Fruit fly (Drosophila melanogaster) whole organism, prepupa: ENCODE results near the gene CG17199.

Experiments
- CG10631 ChIP-seq: fragments of 200-800 bp; sonication (Bioruptor generic); optimal IDR thresholded peaks from 2 replicates; lab custom pipeline; 2016; ENCODE audit warnings: missing biosample characterization, missing genetic modification characterization
- CG10669 ChIP-seq: fragments of 200-800 bp; sonication (Bioruptor generic); optimal IDR thresholded peaks from 3 replicates; lab custom pipeline; 2018; ENCODE audit warnings: missing biosample characterization, mild to moderate bottlenecking, missing genetic modification characterization, moderate library complexity
- CG11294 ChIP-seq: fragments of 200-800 bp; sonication (Bioruptor generic); IDR thresholded peaks from 2 replicates; pipeline ENCODE4 v1.3.6; 2022; ENCODE audit warnings: missing biosample characterization, missing genetic modification characterization
- CG11762 ChIP-seq: fragments of 200-800 bp; sonication (Bioruptor generic); optimal IDR thresholded peaks from 3 replicates; lab custom pipeline; 2016; ENCODE audit warnings: missing biosample characterization, missing genetic modification characterization; ENCODE audit not compliant: insufficient read depth
- CG11902 ChIP-seq: fragments of 200-800 bp; sonication (Bioruptor generic); optimal IDR thresholded peaks from 3 replicates; lab custom pipeline; 2016; ENCODE audit warnings: missing biosample characterization, missing genetic modification characterization
- CG1621 ChIP-seq: fragments of 200-800 bp; sonication (Bioruptor generic); optimal IDR thresholded peaks from 3 replicates; lab custom pipeline; 2018; ENCODE audit warnings: missing biosample characterization, mild to moderate bottlenecking, missing genetic modification characterization
- CG16779 ChIP-seq: fragments of 200-800 bp; sonication (Bioruptor generic); optimal IDR thresholded peaks from 3 replicates; lab custom pipeline; 2017; ENCODE audit warnings: missing biosample characterization, mild to moderate bottlenecking, missing genetic modification characterization
- CG3032 ChIP-seq: fragments of 200-800 bp; optimal IDR thresholded peaks from 2 replicates; lab custom pipeline; 2019; ENCODE audit warnings: missing biosample characterization, mild to moderate bottlenecking, missing genetic modification characterization, moderate library complexity
- CG31627 ChIP-seq: fragments of 200-800 bp; sonication (Bioruptor generic); optimal IDR thresholded peaks from 3 replicates; lab custom pipeline; 2016; ENCODE audit warnings: missing biosample characterization, missing genetic modification characterization
- CG32006 ChIP-seq: fragments of 200-800 bp; sonication (Bioruptor generic); optimal IDR thresholded peaks from 3 replicates; lab custom pipeline; 2017; ENCODE audit warnings: missing biosample characterization, mild to moderate bottlenecking, missing genetic modification characterization
- CG34406 ChIP-seq: fragments of 200-800 bp; sonication (Bioruptor generic); optimal IDR thresholded peaks from 3 replicates; lab custom pipeline; 2016; ENCODE audit warnings: missing biosample characterization, missing genetic modification characterization
- CG3919 ChIP-seq: fragments of 200-800 bp; sonication (Bioruptor generic); optimal IDR thresholded peaks from 3 replicates; lab custom pipeline; 2016; ENCODE audit warnings: missing biosample characterization, missing genetic modification characterization
- CG4318 ChIP-seq: fragments of 200-800 bp; sonication (Bioruptor generic); optimal IDR thresholded peaks from 3 replicates; lab custom pipeline; 2017; ENCODE audit warnings: missing biosample characterization, mild to moderate bottlenecking, missing genetic modification characterization
- CG6163 ChIP-seq: fragments of 200-800 bp; sonication (Bioruptor generic); IDR thresholded peaks from 3 replicates; pipeline ENCODE4 v1.3.6; 2022; ENCODE audit warnings: missing biosample characterization, missing genetic modification characterization
- CG6276 ChIP-seq: fragments of 200-800 bp; sonication (Bioruptor generic); optimal IDR thresholded peaks from 2 replicates; lab custom pipeline; 2017; ENCODE audit warnings: missing biosample characterization, mild to moderate bottlenecking, missing genetic modification characterization
- CG6792 ChIP-seq: fragments of 200-800 bp; sonication (Bioruptor generic); optimal IDR thresholded peaks from 3 replicates; lab custom pipeline; 2016; ENCODE audit warnings: missing biosample characterization, missing genetic modification characterization
- CG6808 ChIP-seq: fragments of 200-800 bp; sonication (Bioruptor generic); optimal IDR thresholded peaks from 3 replicates; lab custom pipeline; 2017; ENCODE audit warnings: missing biosample characterization, missing genetic modification characterization, mild to moderate bottlenecking, moderate library complexity, missing genetic modification reagents
- CG7368 ChIP-seq: fragments of 200-800 bp; sonication (Bioruptor generic); optimal IDR thresholded peaks from 3 replicates; lab custom pipeline; 2016; ENCODE audit warnings: missing biosample characterization, missing genetic modification characterization
- CG8632 ChIP-seq: fragments of 200-800 bp; sonication (Bioruptor generic); optimal IDR thresholded peaks from 3 replicates; lab custom pipeline; 2016; ENCODE audit warnings: missing biosample characterization, missing genetic modification characterization
- CG9139 ChIP-seq: fragments of 200-800 bp; sonication (Bioruptor generic); optimal IDR thresholded peaks from 3 replicates; lab custom pipeline; 2017; ENCODE audit warnings: missing biosample characterization, mild to moderate bottlenecking, missing genetic modification characterization
- Eip78C ChIP-seq: fragments of 200-800 bp; sonication (Bioruptor generic); peaks from one replicate; lab custom pipeline; 2016; ENCODE audit warnings: missing biosample characterization, missing genetic modification characterization
- Eip93F ChIP-seq: fragments of 200-800 bp; sonication (Bioruptor generic); optimal IDR thresholded peaks from 2 replicates; lab custom pipeline; 2016; ENCODE audit warnings: missing biosample characterization, mild to moderate bottlenecking, missing genetic modification characterization
- Ets21C ChIP-seq: fragments of 200-800 bp; sonication (Bioruptor generic); optimal IDR thresholded peaks from 3 replicates; lab custom pipeline; 2016; ENCODE audit warnings: missing biosample characterization, missing genetic modification characterization
- Ets96B ChIP-seq: fragments of 200-800 bp; optimal IDR thresholded peaks from 2 replicates; lab custom pipeline; 2019; ENCODE audit warnings: missing biosample characterization, mild to moderate bottlenecking, missing genetic modification characterization, moderate library complexity
- Gug ChIP-seq: fragments of 200-800 bp; sonication (Bioruptor generic); IDR thresholded peaks from 2 replicates; pipeline ENCODE4 v1.3.6; 2022; ENCODE audit warnings: missing biosample characterization, missing genetic modification characterization
- Hr38 ChIP-seq: sonication (Bioruptor generic); optimal IDR thresholded peaks from 2 replicates; lab custom pipeline; 2016; ENCODE audit warnings: missing biosample characterization, missing genetic modification characterization
- Hr39 ChIP-seq: fragments of 200-800 bp; sonication (Bioruptor generic); optimal IDR thresholded peaks from 2 replicates; lab custom pipeline; 2016; ENCODE audit warnings: missing biosample characterization, missing genetic modification characterization
- Hr4 ChIP-seq: fragments of 200-800 bp; sonication (Bioruptor generic); optimal IDR thresholded peaks from 3 replicates; lab custom pipeline; 2016; ENCODE audit warnings: missing biosample characterization, missing genetic modification characterization
- OdsH ChIP-seq: fragments of 200-800 bp; sonication (Bioruptor generic); optimal IDR thresholded peaks from 3 replicates; lab custom pipeline; 2016; ENCODE audit warnings: missing biosample characterization, missing genetic modification characterization
- Smox ChIP-seq: fragments of 200-800 bp; sonication (Bioruptor generic); optimal IDR thresholded peaks from 3 replicates; lab custom pipeline; 2016; ENCODE audit warnings: missing biosample characterization, missing genetic modification characterization
- Sox102F ChIP-seq: fragments of 200-800 bp; sonication (Bioruptor generic); optimal IDR thresholded peaks from 2 replicates; lab custom pipeline; 2016; ENCODE audit warnings: missing biosample characterization, mild to moderate bottlenecking, missing genetic modification characterization
- Sox14 ChIP-seq: fragments of 200-800 bp; sonication (Bioruptor generic); optimal IDR thresholded peaks from 3 replicates; lab custom pipeline; 2016; ENCODE audit warnings: missing biosample characterization, missing genetic modification characterization
- achi ChIP-seq: fragments of 200-800 bp; sonication (Bioruptor generic); optimal IDR thresholded peaks from 3 replicates; lab custom pipeline; 2016; ENCODE audit warnings: missing biosample characterization, missing genetic modification characterization
- acj6 ChIP-seq: fragments of 200-800 bp; sonication (Bioruptor generic); optimal IDR thresholded peaks from 3 replicates; lab custom pipeline; 2016; ENCODE audit warnings: missing biosample characterization, missing genetic modification characterization
- cyc ChIP-seq: fragments of 200-800 bp; sonication (Bioruptor generic); optimal IDR thresholded peaks from 3 replicates; lab custom pipeline; 2016; ENCODE audit warnings: missing biosample characterization, missing genetic modification characterization
- eg ChIP-seq: fragments of 200-800 bp; sonication (Bioruptor generic); IDR thresholded peaks from 3 replicates; pipeline ENCODE4 v1.3.6; 2022; ENCODE audit warnings: missing biosample characterization, missing genetic modification characterization
- esn ChIP-seq: fragments of 200-800 bp; sonication (Bioruptor generic); optimal IDR thresholded peaks from 2 replicates; lab custom pipeline; 2016; ENCODE audit warnings: missing biosample characterization, mild to moderate bottlenecking, missing genetic modification characterization, moderate library complexity
- fd59A ChIP-seq: fragments of 200-800 bp; sonication (Bioruptor generic); optimal IDR thresholded peaks from 2 replicates; lab custom pipeline; 2017; ENCODE audit warnings: missing biosample characterization, mild to moderate bottlenecking, missing genetic modification characterization, missing genetic modification reagents
- fd85E ChIP-seq: fragments of 200-800 bp; sonication (Bioruptor generic); optimal IDR thresholded peaks from 3 replicates; lab custom pipeline; 2016; ENCODE audit warnings: missing biosample characterization, missing genetic modification characterization
- fkh ChIP-seq: fragments of 200-800 bp; sonication (Bioruptor generic); optimal IDR thresholded peaks from 3 replicates; lab custom pipeline; 2017; ENCODE audit warnings: missing biosample characterization, mild to moderate bottlenecking, missing genetic modification characterization, moderate library complexity
- lz ChIP-seq: fragments of 200-800 bp; sonication (Bioruptor generic); optimal IDR thresholded peaks from 3 replicates; lab custom pipeline; 2016; ENCODE audit warnings: missing biosample characterization, missing genetic modification characterization
- net ChIP-seq: fragments of 200-800 bp; sonication (Bioruptor generic); optimal IDR thresholded peaks from 3 replicates; lab custom pipeline; 2016; ENCODE audit warnings: missing biosample characterization, missing genetic modification characterization
- salr ChIP-seq, 2 experiments: fragments of 200-800 bp; sonication (Bioruptor generic); optimal IDR thresholded peaks; 3 replicates each; lab custom pipeline; 2016 to 2018; ENCODE audit warnings: missing biosample characterization in 2 of 2, missing genetic modification characterization in 2 of 2, mild to moderate bottlenecking in 1 of 2
- spab ChIP-seq: fragments of 200-800 bp; sonication (Bioruptor generic); optimal IDR thresholded peaks from 2 replicates; lab custom pipeline; 2017; ENCODE audit warnings: missing biosample characterization, mild to moderate bottlenecking, missing genetic modification characterization, missing genetic modification reagents
- ss ChIP-seq, 2 experiments: fragments of 200-800 bp; sonication (Bioruptor generic); optimal IDR thresholded peaks; 2 replicates in 1 of 2; 3 replicates in 1 of 2; lab custom pipeline; 2017 to 2018; ENCODE audit warnings: mild to moderate bottlenecking in 2 of 2, missing biosample characterization in 2 of 2, missing genetic modification characterization in 2 of 2, moderate library complexity in 1 of 2
- svp ChIP-seq: fragments of 200-800 bp; sonication (Bioruptor generic); peaks from one replicate; lab custom pipeline; 2016; ENCODE audit warnings: missing biosample characterization, missing genetic modification characterization
- vri ChIP-seq: fragments of 200-800 bp; sonication (Bioruptor generic); optimal IDR thresholded peaks from 3 replicates; lab custom pipeline; 2016; ENCODE audit warnings: missing biosample characterization, mild to moderate bottlenecking, missing genetic modification characterization

The CG17199 gene

DNA sequence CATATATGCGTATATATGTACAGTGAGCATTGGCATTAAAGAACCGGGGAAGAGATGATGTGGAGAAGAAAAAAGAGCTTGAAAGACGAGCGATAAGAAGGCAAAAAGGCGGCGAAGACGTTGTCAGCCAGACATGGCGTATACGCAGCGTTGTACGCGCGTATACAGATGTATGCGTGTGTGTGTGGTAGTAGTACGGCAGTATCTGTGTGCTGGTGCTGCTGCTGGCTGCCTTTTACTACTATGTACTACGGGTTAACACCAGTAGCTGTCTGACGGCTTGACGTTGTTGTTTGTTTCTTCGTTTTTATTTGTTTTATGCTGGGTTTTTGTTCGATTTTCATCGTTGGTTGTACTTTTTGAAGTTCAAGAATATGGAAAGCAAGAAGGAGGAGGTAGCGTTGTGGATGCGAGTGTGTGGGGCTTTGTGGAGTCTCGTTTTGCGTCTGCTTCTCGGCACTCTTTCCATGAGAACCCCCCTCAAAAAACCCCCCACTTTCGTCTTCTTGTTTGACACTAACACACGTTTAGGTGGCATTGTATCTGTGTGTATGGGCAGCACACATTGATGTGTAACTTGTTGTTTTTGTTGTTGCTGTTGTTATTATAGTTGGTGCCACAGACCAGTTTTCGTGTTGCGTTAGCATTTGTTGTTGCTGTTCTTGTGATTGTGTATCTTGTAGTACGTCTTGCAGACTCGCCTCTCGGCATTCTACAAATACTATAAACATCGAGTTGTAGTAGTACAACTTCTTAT is 47.8 kb upstream of the CG17199 start (continued):
- TF ChIP-seq Eip93F (GFP tag; lab: Kevin White, UChicago) (no peak), CG6808 (GFP tag; lab: Kevin White, UChicago) (peak; percentile 75), esn (GFP tag; lab: Kevin White, UChicago) (no peak), fkh (GFP tag; lab: Kevin White, UChicago) (peak; percentile 93), CG4318 (GFP tag; lab: Kevin White, UChicago) (no peak), salr (GFP tag; optimal IDR thresholded peaks at IDR 0.05; lab: Kevin White, UChicago) (peak in 1 of 2 experiments; percentile 52), spab (GFP tag; lab: Kevin White, UChicago) (peak; percentile 71), CG3032 (tag; lab: Kevin White, UChicago) (peak; percentile 33)
- TF ChIP-seq, all 60 proteins: peak for 23

DNA sequence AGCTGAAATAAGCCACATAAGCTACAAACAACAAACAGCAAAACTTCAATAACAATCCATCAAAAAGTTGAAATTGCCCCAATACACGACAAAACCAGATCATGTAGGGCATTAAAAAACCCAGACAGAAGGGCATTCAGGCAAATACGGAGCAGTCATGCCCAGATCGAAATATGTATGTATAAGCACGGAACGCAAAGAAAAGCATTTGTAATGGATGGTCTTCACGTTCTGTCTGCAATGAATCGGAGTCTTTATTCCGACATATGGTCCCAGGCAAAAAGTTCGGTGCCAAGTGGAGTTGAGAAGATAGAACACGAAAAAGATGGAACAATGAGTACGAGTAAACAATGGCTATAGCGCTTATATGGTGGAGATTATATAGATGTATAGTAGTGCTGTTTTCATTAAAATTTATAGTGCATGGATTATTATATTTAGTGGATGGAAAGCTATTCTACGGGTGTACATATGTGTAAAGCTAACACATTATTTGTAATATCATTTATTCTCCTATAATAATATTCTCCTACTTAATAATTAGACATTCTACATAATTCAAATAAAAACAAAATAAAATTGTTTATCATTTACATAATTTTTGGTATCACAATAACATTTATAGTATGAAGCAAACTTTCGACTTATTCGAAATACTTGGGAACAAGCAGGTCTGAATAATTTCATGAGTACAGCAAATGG is 46.8 kb upstream of the CG17199 start:
- peak; percentile 6 for TF ChIP-seq Smox (GFP tag; lab: Kevin White, UChicago)
- TF ChIP-seq CG32006 (GFP tag; lab: Kevin White, UChicago), result peak; percentile 34
- no peak for TF ChIP-seq CG7368
- no peak for TF ChIP-seq CG6792 (GFP tag; lab: Kevin White, UChicago)
- TF ChIP-seq CG31627 (GFP tag; lab: Kevin White, UChicago), result no peak
- no peak for TF ChIP-seq ss (GFP tag; optimal IDR thresholded peaks at IDR 0.05; lab: Kevin White, UChicago)
- TF ChIP-seq CG6163 (GFP tag; lab: Robert Waterston, UW), result peak; percentile 18; the same call in 1 of the 3 replicates
- peak; percentile 46 for TF ChIP-seq CG10631 (GFP tag; lab: Kevin White, UChicago)
- no peak for TF ChIP-seq Sox14 (GFP tag; lab: Kevin White, UChicago)
- TF ChIP-seq CG1621, result no peak
- TF ChIP-seq Ets96B, result no peak
- peak; percentile 18 for TF ChIP-seq Hr39 (GFP tag; lab: Kevin White, UChicago)
- TF ChIP-seq CG3032 (tag; lab: Kevin White, UChicago), result peak; percentile 40
- no peak for TF ChIP-seq fd85E
- no peak for TF ChIP-seq CG6276 (GFP tag; lab: Kevin White, UChicago)
- TF ChIP-seq lz (GFP tag; lab: Kevin White, UChicago), result no peak
- TF ChIP-seq Eip78C, result no peak
- no peak for TF ChIP-seq CG10669 (GFP tag; lab: Kevin White, UChicago)
- TF ChIP-seq Hr4 (GFP tag; lab: Kevin White, UChicago), result peak; percentile 25
- TF ChIP-seq CG34406 (GFP tag; lab: Kevin White, UChicago), result peak; percentile 29
- TF ChIP-seq svp, result no peak
- TF ChIP-seq acj6 (GFP tag; lab: Kevin White, UChicago), result no peak
- no peak for TF ChIP-seq CG3919 (GFP tag; lab: Kevin White, UChicago)
- no peak for TF ChIP-seq Ets21C (GFP tag; lab: Kevin White, UChicago)
- no peak for TF ChIP-seq CG8632 (GFP tag; lab: Kevin White, UChicago)
- no peak for TF ChIP-seq CG11902 (GFP tag; lab: Kevin White, UChicago)
- peak; percentile 25 for TF ChIP-seq fd59A
- TF ChIP-seq CG11294 (GFP tag; lab: Robert Waterston, UW), result no peak
- no peak for TF ChIP-seq CG11762 (GFP tag; lab: Kevin White, UChicago)
- no peak for TF ChIP-seq salr (GFP tag; optimal IDR thresholded peaks at IDR 0.05; lab: Kevin White, UChicago)
- no peak for TF ChIP-seq CG9139 (GFP tag; lab: Kevin White, UChicago)
- no peak for TF ChIP-seq eg (GFP tag; lab: Robert Waterston, UW)
- TF ChIP-seq net (GFP tag; lab: Kevin White, UChicago), result peak; percentile 24
- no peak for TF ChIP-seq Eip93F (GFP tag; lab: Kevin White, UChicago)
- no peak for TF ChIP-seq Hr38
- no peak for TF ChIP-seq CG16779 (tag; lab: Kevin White, UChicago)
- peak; percentile 36 for TF ChIP-seq achi (GFP tag; lab: Kevin White, UChicago)
- no peak for TF ChIP-seq vri (GFP tag; lab: Kevin White, UChicago)
- TF ChIP-seq OdsH (GFP tag; lab: Kevin White, UChicago), result peak; percentile 11
- no peak for TF ChIP-seq Gug (GFP tag; lab: Robert Waterston, UW)
- no peak for TF ChIP-seq Sox102F (GFP tag; lab: Kevin White, UChicago)
- TF ChIP-seq cyc (GFP tag; lab: Kevin White, UChicago), result no peak
